Fruit fly (Drosophila melanogaster): Measurements from ENCODE around the gene Pkcdelta.

Gene Pkcdelta

DNA sequence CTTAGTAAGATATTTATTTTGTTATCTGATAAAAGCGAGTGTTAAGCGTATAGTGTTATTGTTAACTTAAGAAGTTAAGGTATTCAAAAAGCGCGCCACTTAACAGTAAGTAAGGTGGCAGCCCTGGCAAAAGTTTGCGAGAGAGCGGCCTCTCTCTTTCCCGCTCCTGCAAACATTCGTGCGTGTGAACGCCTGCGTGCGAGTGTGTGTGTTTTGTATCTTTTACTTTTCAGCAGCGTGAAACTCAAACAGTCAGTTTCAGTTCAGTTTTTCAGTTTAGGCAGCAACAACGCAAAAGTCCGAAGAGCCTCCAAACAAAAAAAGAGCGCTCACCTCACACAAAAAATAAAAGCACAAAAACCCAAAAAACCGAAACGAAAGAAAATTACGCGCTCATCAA lies 39.4 kb downstream of the Pkcdelta start (continued):
- peak; percentile 39; the same call in 1 of the 2 replicates for TF ChIP-seq rib (GFP tag; IDR thresholded peaks at IDR 0.05)
- no peak for TF ChIP-seq CG14710 (tag; optimal IDR thresholded peaks at IDR 0.05)
- no peak for TF ChIP-seq CG10431 (GFP tag; optimal IDR thresholded peaks at IDR 0.05)
- TF ChIP-seq lab (GFP tag; optimal IDR thresholded peaks at IDR 0.05) = peak; percentile 15
- TF ChIP-seq Drgx (GFP tag; IDR thresholded peaks at IDR 0.05) = no peak
- TF ChIP-seq Rfx (GFP tag; IDR thresholded peaks at IDR 0.05) = peak; percentile 19; the same call in 1 of the 2 replicates
- no peak for TF ChIP-seq Pdp1 (GFP tag; optimal IDR thresholded peaks at IDR 0.05)
- no peak; the same call in 1 of the 2 replicates for TF ChIP-seq crol (GFP tag; IDR thresholded peaks at IDR 0.05)
- TF ChIP-seq ewg (GFP tag; optimal IDR thresholded peaks at IDR 0.05) = peak; percentile 57
- TF ChIP-seq sens (GFP tag) = peak; percentile 16
- no peak for TF ChIP-seq CG2202 (tag; optimal IDR thresholded peaks at IDR 0.05)
- TF ChIP-seq shn (GFP tag; optimal IDR thresholded peaks at IDR 0.05) = no peak
- no peak for TF ChIP-seq CG11093 (GFP tag; IDR thresholded peaks at IDR 0.05)
- no peak for TF ChIP-seq jing (GFP tag; optimal IDR thresholded peaks at IDR 0.05)
- no peak for TF ChIP-seq pita (GFP tag; optimal IDR thresholded peaks at IDR 0.05)
- peak; percentile 43 for TF ChIP-seq Jarid2 (GFP tag; optimal IDR thresholded peaks at IDR 0.05)
- peak; percentile 18 for TF ChIP-seq CG10543 (GFP tag; optimal IDR thresholded peaks at IDR 0.05)
- no peak for TF ChIP-seq Mes4 (GFP tag; optimal IDR thresholded peaks at IDR 0.05)
- TF ChIP-seq CG13624 (GFP tag; optimal IDR thresholded peaks at IDR 0.05) = peak; percentile 30
- TF ChIP-seq CG30431 (GFP tag; optimal IDR thresholded peaks at IDR 0.05) = no peak
- TF ChIP-seq Dll (GFP tag; IDR thresholded peaks at IDR 0.05; ENCODE audit: partially characterized antibody) = no peak
- no peak for TF ChIP-seq unpg (GFP tag; optimal IDR thresholded peaks at IDR 0.05)
- peak; percentile 32; the same call in 1 of the 2 replicates for TF ChIP-seq NFAT (GFP tag; IDR thresholded peaks at IDR 0.05)
- TF ChIP-seq CG34376 (GFP tag; optimal IDR thresholded peaks at IDR 0.05) = peak; percentile 2
- TF ChIP-seq jumu (GFP tag; optimal IDR thresholded peaks at IDR 0.05) = no peak
- no peak for TF ChIP-seq Hr51 (GFP tag; optimal IDR thresholded peaks at IDR 0.05)
- TF ChIP-seq Nf-YC (tag; optimal IDR thresholded peaks at IDR 0.05) = peak; percentile 0
- no peak for TF ChIP-seq CG11085 (GFP tag; IDR thresholded peaks at IDR 0.05)
- peak; percentile 11 for TF ChIP-seq sqz (GFP tag; optimal IDR thresholded peaks at IDR 0.05)
- no peak for TF ChIP-seq CG12219 (GFP tag; optimal IDR thresholded peaks at IDR 0.05)
- TF ChIP-seq caup (GFP tag; optimal IDR thresholded peaks at IDR 0.05; ENCODE audit: severe bottlenecking) = peak; percentile 3
- TF ChIP-seq Hmx (GFP tag; optimal IDR thresholded peaks at IDR 0.05) = no peak
- TF ChIP-seq stwl (tag; optimal IDR thresholded peaks at IDR 0.05) = no peak
- TF ChIP-seq lov (optimal IDR thresholded peaks at IDR 0.05) = no peak
- no peak for TF ChIP-seq lov (GFP tag; IDR thresholded peaks at IDR 0.05)
- 0 out of 3 replicates have a peak, but pooled peaks have one; percentile 45 for TF ChIP-seq ci (GFP tag; IDR thresholded peaks at IDR 0.05)
- TF ChIP-seq cg (GFP tag; optimal IDR thresholded peaks at IDR 0.05) = peak; percentile 49
- TF ChIP-seq Atf6 (GFP tag; IDR thresholded peaks at IDR 0.05) = no peak
- no peak for TF ChIP-seq CG2199 (GFP tag; IDR thresholded peaks at IDR 0.05)
- TF ChIP-seq CG16813 (GFP tag; IDR thresholded peaks at IDR 0.05; ENCODE audit: partially characterized antibody) = no peak
- TF ChIP-seq hkb (optimal IDR thresholded peaks at IDR 0.05) = no peak
- no peak for TF ChIP-seq hkb (GFP tag; IDR thresholded peaks at IDR 0.05)
- TF ChIP-seq br (optimal IDR thresholded peaks at IDR 0.05) = no peak
- no peak for TF ChIP-seq CG5245 (GFP tag; optimal IDR thresholded peaks at IDR 0.05)
- peak; percentile 38; the same call in 1 of the 3 replicates for TF ChIP-seq CG34422 (GFP tag; IDR thresholded peaks at IDR 0.05)
- no peak for TF ChIP-seq Aef1 (GFP tag; IDR thresholded peaks at IDR 0.05)
- no peak for TF ChIP-seq Rx (GFP tag; IDR thresholded peaks at IDR 0.05)
- TF ChIP-seq CG8290 (GFP tag; optimal IDR thresholded peaks at IDR 0.05) = no peak
- TF ChIP-seq CG8290 (tag; optimal IDR thresholded peaks at IDR 0.05) = peak in 1 of 2 experiments; percentile 50
- TF ChIP-seq gsb-n (tag; optimal IDR thresholded peaks at IDR 0.05) = no peak
- TF ChIP-seq vvl (GFP tag; IDR thresholded peaks at IDR 0.05) = no peak
- no peak for TF ChIP-seq CG9609 (GFP tag; optimal IDR thresholded peaks at IDR 0.05)
- no peak for TF ChIP-seq Xbp1 (GFP tag; optimal IDR thresholded peaks at IDR 0.05)
